Worm (Caenorhabditis elegans): Measurements from ENCODE around the gene oac-1.

DNA sequence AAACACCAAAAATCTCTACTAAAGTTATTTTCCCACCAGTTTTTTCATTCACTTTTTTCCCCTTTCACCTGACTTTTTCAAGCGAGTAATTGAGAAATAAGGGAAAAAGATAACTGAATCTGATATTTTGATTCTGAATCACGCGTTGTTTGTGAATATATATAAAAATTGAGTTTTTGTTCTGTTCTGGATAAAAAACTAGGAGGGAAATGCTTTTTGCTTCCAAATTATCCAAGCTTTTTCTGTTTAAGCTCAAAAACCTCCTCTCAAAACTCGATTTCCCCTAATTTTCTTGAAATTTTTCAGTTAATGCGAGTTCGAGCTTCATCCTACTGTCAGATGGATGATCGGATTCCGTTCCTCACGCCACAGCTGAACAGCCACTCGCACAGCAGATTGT lies 9.3 kb upstream of the oac-1 start, which contains the start of gene kcnl-1:
- TF ChIP-seq ztf-16 (tag; optimal IDR thresholded peaks at IDR 0.05) (no peak), ceh-9 (tag; optimal IDR thresholded peaks at IDR 0.05) (no peak), ama-1 (optimal IDR thresholded peaks at IDR 0.05) (no peak), ets-4 (tag; optimal IDR thresholded peaks at IDR 0.05) (no peak), nfya-1 (tag; optimal IDR thresholded peaks at IDR 0.05) (no peak), elt-4 (tag; optimal IDR thresholded peaks at IDR 0.05) (no peak), pqm-1 (tag; optimal IDR thresholded peaks at IDR 0.05) (no peak), unc-86 (tag; optimal IDR thresholded peaks at IDR 0.05) (no peak), nhr-232 (tag; optimal IDR thresholded peaks at IDR 0.05) (no peak), T23F11.4 (GFP tag; optimal IDR thresholded peaks at IDR 0.05) (no peak), ceh-24 (tag; optimal IDR thresholded peaks at IDR 0.05) (no peak), hlh-15 (tag; optimal IDR thresholded peaks at IDR 0.05) (no peak), dmd-4 (tag; optimal IDR thresholded peaks at IDR 0.05; ENCODE audit: borderline replicate concordance) (no peak)

Measured in whole organism, late embryonic.